Fruit fly (Drosophila melanogaster): ENCODE measurements around the gene CG12099.

The CG12099 gene

dm6 chr3L:1531159-1531558 lies 27.1 kb downstream of the CG12099 start, which contains the start of gene Ir62a:
Gene Ir62a, minus strand, starts transcription at chr3L:1531259.
- TF ChIP-seq kni (GFP tag; optimal IDR thresholded peaks at IDR 0.05) = no peak

dm6 chr3L:1518715-1519603 lies 39.3 kb downstream of the CG12099 start:
- no peak for TF ChIP-seq CG34376 (GFP tag; optimal IDR thresholded peaks at IDR 0.05)
- TF ChIP-seq Drgx (GFP tag; IDR thresholded peaks at IDR 0.05) = peak; percentile 20; the same call in 1 of the 2 replicates

- TF ChIP-seq CG34224 (GFP tag; IDR thresholded peaks at IDR 0.05; ENCODE audit: partially characterized antibody) (peak; percentile 48), lmd (GFP tag; IDR thresholded peaks at IDR 0.05) (peak; percentile 40; the same call in 1 of the 2 replicates), MBD-R2 (GFP tag; IDR thresholded peaks at IDR 0.05) (peak; percentile 83), fru (optimal IDR thresholded peaks at IDR 0.05) (no peak), CG2120 (GFP tag; optimal IDR thresholded peaks at IDR 0.05) (peak; percentile 77), CG4328 (GFP tag; optimal IDR thresholded peaks at IDR 0.05) (no peak), CG1647 (GFP tag; optimal IDR thresholded peaks at IDR 0.05) (peak; percentile 64), NK7.1 (GFP tag; optimal IDR thresholded peaks at IDR 0.05) (no peak), CG1529 (GFP tag; optimal IDR thresholded peaks at IDR 0.05) (no peak), danr (GFP tag; IDR thresholded peaks at IDR 0.05) (peak; percentile 19; the same call in 1 of the 2 replicates), Ets65A (GFP tag) (peak; percentile 97), fd3F (GFP tag; optimal IDR thresholded peaks at IDR 0.05) (no peak), CG11456 (GFP tag; IDR thresholded peaks at IDR 0.05) (peak; percentile 54; the same call in 2 of the 3 replicates), CG13296 (GFP tag; optimal IDR thresholded peaks at IDR 0.05) (no peak), CG3163 (GFP tag; optimal IDR thresholded peaks at IDR 0.05) (peak; percentile 51), pita (GFP tag; optimal IDR thresholded peaks at IDR 0.05) (no peak), Fer3 (tag; optimal IDR thresholded peaks at IDR 0.05) (no peak), pros (GFP tag; optimal IDR thresholded peaks at IDR 0.05) (no peak), CG33213 (GFP tag; optimal IDR thresholded peaks at IDR 0.05) (peak; percentile 60), kni (GFP tag; optimal IDR thresholded peaks at IDR 0.05) (no peak), Gug (GFP tag; IDR thresholded peaks at IDR 0.05) (peak; percentile 74), CG7839 (tag; optimal IDR thresholded peaks at IDR 0.05) (no peak), slp2 (GFP tag; optimal IDR thresholded peaks at IDR 0.05) (peak; percentile 48), Mrtf (GFP tag; IDR thresholded peaks at IDR 0.05) (no peak), rib (GFP tag; IDR thresholded peaks at IDR 0.05) (no peak), unc-4 (GFP tag; IDR thresholded peaks at IDR 0.05; ENCODE audit: partially characterized antibody) (peak; percentile 77), BtbVII (GFP tag; optimal IDR thresholded peaks at IDR 0.05) (no peak), CG5180 (GFP tag; optimal IDR thresholded peaks at IDR 0.05) (no peak), gce (GFP tag; IDR thresholded peaks at IDR 0.05) (0 out of 3 replicates have a peak, but pooled peaks have one; percentile 38), Oli (tag; optimal IDR thresholded peaks at IDR 0.05) (no peak), CG30403 (GFP tag; optimal IDR thresholded peaks at IDR 0.05) (peak; percentile 59), fd102C (GFP tag; optimal IDR thresholded peaks at IDR 0.05) (no peak), CG17829 (tag; optimal IDR thresholded peaks at IDR 0.05) (peak; percentile 38), Hey (tag; optimal IDR thresholded peaks at IDR 0.05) (no peak), CG4707 (GFP tag; optimal IDR thresholded peaks at IDR 0.05) (peak; percentile 23), btn (GFP tag; optimal IDR thresholded peaks at IDR 0.05) (peak; percentile 72), Nf-YB (GFP tag; optimal IDR thresholded peaks at IDR 0.05) (no peak), disco-r (GFP tag; optimal IDR thresholded peaks at IDR 0.05) (no peak), Vsx1 (GFP tag; optimal IDR thresholded peaks at IDR 0.05) (peak; percentile 84), lbe (GFP tag; optimal IDR thresholded peaks at IDR 0.05) (peak; percentile 54), CG17802 (tag; optimal IDR thresholded peaks at IDR 0.05) (peak; percentile 10)
Observed at dm6 chr3L:1517274-1518047, 40.8 kb downstream of the CG12099 start.
